Fruit fly (Drosophila melanogaster) Kc167 (cell line): ENCODE measurements around the gene hth.

Experiments used
- Myc ChIP-seq: fragments of >200 bp; optimal IDR thresholded peaks from 2 replicates; lab custom pipeline; 2017; ENCODE audit warnings: missing external identifiers
- Sin3A ChIP-seq: fragments of >200 bp; optimal IDR thresholded peaks from 2 replicates; lab custom pipeline; 2018; ENCODE audit warnings: missing external identifiers
- h ChIP-seq: fragments of >200 bp; optimal IDR thresholded peaks from 3 replicates; lab custom pipeline; 2018; ENCODE audit warnings: missing external identifiers
- psq ChIP-seq: fragments of >200 bp; optimal IDR thresholded peaks from 2 replicates; lab custom pipeline; 2017; ENCODE audit warnings: missing external identifiers
- ttk ChIP-seq: sonication (Bioruptor generic); optimal IDR thresholded peaks from 2 replicates; lab custom pipeline; 2017; ENCODE audit warnings: missing external identifiers

DNA sequence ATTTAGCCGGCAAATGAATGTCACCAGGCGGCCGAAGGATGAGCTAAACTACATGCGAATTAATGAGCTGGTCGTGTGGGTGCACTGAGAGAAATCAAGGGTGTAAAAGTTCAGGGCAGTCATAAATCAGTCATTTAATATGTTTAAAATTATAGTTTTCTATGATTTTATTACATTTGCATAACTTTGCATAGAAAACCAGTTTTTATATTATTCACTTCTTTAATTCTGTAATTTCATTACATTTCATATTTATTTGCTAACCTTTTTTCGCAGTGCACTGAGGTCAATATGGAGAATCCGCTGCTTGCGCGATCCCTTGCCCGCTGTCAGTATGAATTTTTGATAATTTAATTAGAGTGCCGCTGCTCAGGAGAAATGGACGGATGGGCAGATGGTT is 1.9 kb upstream of the hth start:
- TF ChIP-seq psq (lab: Kevin White, UChicago) (no peak), h (lab: Kevin White, UChicago) (no peak), Myc (no peak), Sin3A (lab: Kevin White, UChicago) (no peak), ttk (lab: Kevin White, UChicago) (no peak)
